Fruit fly (Drosophila melanogaster): ENCODE data around the gene TfIIA-S-2.

Gene TfIIA-S-2

dm6 chrX:1052684-1053389 lies 41.4 kb upstream of the TfIIA-S-2 start (continued):
- TF ChIP-seq crp (GFP tag; optimal IDR thresholded peaks at IDR 0.05) (no peak), fru (optimal IDR thresholded peaks at IDR 0.05) (no peak), so (GFP tag; IDR thresholded peaks at IDR 0.05) (no peak), H15 (GFP tag; IDR thresholded peaks at IDR 0.05) (0 out of 3 replicates have a peak, but pooled peaks have one; percentile 31), CG14710 (tag; optimal IDR thresholded peaks at IDR 0.05) (peak; percentile 44), Rfx (GFP tag; IDR thresholded peaks at IDR 0.05) (no peak), Chrac-16 (GFP tag; optimal IDR thresholded peaks at IDR 0.05) (peak; percentile 2), sna (GFP tag; IDR thresholded peaks at IDR 0.05; ENCODE audit: partially characterized antibody) (no peak), CG16813 (GFP tag; IDR thresholded peaks at IDR 0.05; ENCODE audit: partially characterized antibody) (no peak), bigmax (GFP tag; optimal IDR thresholded peaks at IDR 0.05) (no peak), esg (GFP tag; conservative IDR thresholded peaks at IDR 0.05) (no peak), CG18011 (GFP tag; optimal IDR thresholded peaks at IDR 0.05) (no peak), Mes4 (GFP tag; optimal IDR thresholded peaks at IDR 0.05) (no peak), CG31365 (tag; optimal IDR thresholded peaks at IDR 0.05) (no peak), Ada2b (GFP tag; IDR thresholded peaks at IDR 0.05) (no peak), CG10654 (GFP tag; optimal IDR thresholded peaks at IDR 0.05) (no peak), Hand (GFP tag; optimal IDR thresholded peaks at IDR 0.05) (no peak), stc (GFP tag; IDR thresholded peaks at IDR 0.05) (0 out of 2 replicates have a peak, but pooled peaks have one; percentile 13), CG17568 (GFP tag; optimal IDR thresholded peaks at IDR 0.05) (no peak), vfl (GFP tag; optimal IDR thresholded peaks at IDR 0.05) (no peak), CG1024 (GFP tag; IDR thresholded peaks at IDR 0.05) (0 out of 2 replicates have a peak, but pooled peaks have one; percentile 29), Mad (GFP tag; optimal IDR thresholded peaks at IDR 0.05) (no peak), p53 (GFP tag; optimal IDR thresholded peaks at IDR 0.05) (no peak), ftz-f1 (GFP tag; optimal IDR thresholded peaks at IDR 0.05) (no peak), YL-1 (GFP tag; optimal IDR thresholded peaks at IDR 0.05) (no peak), fd64A (GFP tag; optimal IDR thresholded peaks at IDR 0.05) (no peak), CG8089 (GFP tag; optimal IDR thresholded peaks at IDR 0.05) (peak; percentile 18), CG15601 (tag; optimal IDR thresholded peaks at IDR 0.05) (no peak), en (GFP tag; optimal IDR thresholded peaks at IDR 0.05) (no peak), GATAe (GFP tag; conservative IDR thresholded peaks at IDR 0.05) (no peak), hkb (optimal IDR thresholded peaks at IDR 0.05) (no peak), hkb (GFP tag; IDR thresholded peaks at IDR 0.05) (peak; percentile 44; the same call in 1 of the 2 replicates), fd102C (GFP tag; optimal IDR thresholded peaks at IDR 0.05) (no peak), Awh (GFP tag; IDR thresholded peaks at IDR 0.05) (no peak), CG15514 (GFP tag; optimal IDR thresholded peaks at IDR 0.05) (peak; percentile 14), lola (GFP tag; optimal IDR thresholded peaks at IDR 0.05) (peak in 1 of 3 experiments; percentile 39), CG3163 (GFP tag; optimal IDR thresholded peaks at IDR 0.05) (no peak), tna (GFP tag; IDR thresholded peaks at IDR 0.05; ENCODE audit: partially characterized antibody) (no peak), vnd (GFP tag; IDR thresholded peaks at IDR 0.05; ENCODE audit: partially characterized antibody) (no peak), pb (GFP tag; optimal IDR thresholded peaks at IDR 0.05) (no peak), sens (GFP tag) (peak; percentile 90), Max (GFP tag; optimal IDR thresholded peaks at IDR 0.05) (peak; percentile 14), odd (GFP tag; optimal IDR thresholded peaks at IDR 0.05) (no peak), gem (tag; optimal IDR thresholded peaks at IDR 0.05) (peak; percentile 68), CG12744 (GFP tag; optimal IDR thresholded peaks at IDR 0.05) (no peak), CG12299 (tag; optimal IDR thresholded peaks at IDR 0.05) (no peak), CG4328 (GFP tag; optimal IDR thresholded peaks at IDR 0.05) (no peak), CG9437 (GFP tag; optimal IDR thresholded peaks at IDR 0.05) (no peak), gsb (GFP tag; IDR thresholded peaks at IDR 0.05) (no peak), pros (GFP tag; optimal IDR thresholded peaks at IDR 0.05) (no peak)

Measured in whole organism, embryonic.